Worm (Caenorhabditis elegans): ENCODE data around the gene eif-3.B.

eif-3.B gene

ce11 chrII:14794935-14795454 lies at the start of gene eif-3.B (continued):
- TF ChIP-seq snpc-4 (tag; optimal IDR thresholded peaks at IDR 0.05) (peak; percentile 95), egl-27 (tag; optimal IDR thresholded peaks at IDR 0.05) (peak in 1 of 2 experiments; percentile 26), unc-98 (GFP tag; IDR thresholded peaks at IDR 0.05) (peak; percentile 88), ztf-11 (tag; optimal IDR thresholded peaks at IDR 0.05) (peak in 1 of 2 experiments; percentile 97), fkh-8 (tag; optimal IDR thresholded peaks at IDR 0.05) (peak; percentile 94), sup-37 (GFP tag; optimal IDR thresholded peaks at IDR 0.05) (peak; percentile 88), pag-3 (tag; optimal IDR thresholded peaks at IDR 0.05; ENCODE audit: borderline replicate concordance, insufficient read depth) (no peak), hlh-4 (tag; optimal IDR thresholded peaks at IDR 0.05) (no peak), sptf-1 (tag; optimal IDR thresholded peaks at IDR 0.05) (no peak), C16A3.4 (tag; optimal IDR thresholded peaks at IDR 0.05) (peak; percentile 96), blmp-1 (tag; optimal IDR thresholded peaks at IDR 0.05) (peak; percentile 84), nhr-237 (tag; optimal IDR thresholded peaks at IDR 0.05) (peak; percentile 86), hpl-2 (GFP tag; optimal IDR thresholded peaks at IDR 0.05) (peak; percentile 29), ceh-90 (tag; optimal IDR thresholded peaks at IDR 0.05) (peak; percentile 98), fkh-10 (GFP tag; optimal IDR thresholded peaks at IDR 0.05) (peak; percentile 43), nhr-20 (tag; optimal IDR thresholded peaks at IDR 0.05) (peak; percentile 97), efl-1 (optimal IDR thresholded peaks at IDR 0.05) (peak; percentile 93 to 98), efl-1 (GFP tag; optimal IDR thresholded peaks at IDR 0.05 in 1 of 2) (peak; percentile 98 to 100), snu-23 (GFP tag; optimal IDR thresholded peaks at IDR 0.05) (peak; percentile 98), lin-14 (GFP tag; optimal IDR thresholded peaks at IDR 0.05) (peak; percentile 93), sox-4 (tag; optimal IDR thresholded peaks at IDR 0.05) (peak; percentile 97), aly-2 (tag; optimal IDR thresholded peaks at IDR 0.05) (peak; percentile 87), nhr-77 (tag; optimal IDR thresholded peaks at IDR 0.05) (peak; percentile 98), ztf-4 (tag; optimal IDR thresholded peaks at IDR 0.05) (peak; percentile 86), lin-39 (tag; optimal IDR thresholded peaks at IDR 0.05) (peak; percentile 92), swsn-7 (tag; optimal IDR thresholded peaks at IDR 0.05) (peak; percentile 96), C04F5.9 (tag; optimal IDR thresholded peaks at IDR 0.05) (peak; percentile 95), zip-4 (GFP tag; optimal IDR thresholded peaks at IDR 0.05) (peak; percentile 79), xbp-1 (tag; optimal IDR thresholded peaks at IDR 0.05) (peak; percentile 95), unc-30 (tag; optimal IDR thresholded peaks at IDR 0.05) (no peak), nhr-28 (tag; optimal IDR thresholded peaks at IDR 0.05) (peak; percentile 26), isw-1 (GFP tag; IDR thresholded peaks at IDR 0.05) (peak; percentile 96), fkh-4 (tag; optimal IDR thresholded peaks at IDR 0.05; ENCODE audit: borderline replicate concordance) (peak; percentile 99)

DNA sequence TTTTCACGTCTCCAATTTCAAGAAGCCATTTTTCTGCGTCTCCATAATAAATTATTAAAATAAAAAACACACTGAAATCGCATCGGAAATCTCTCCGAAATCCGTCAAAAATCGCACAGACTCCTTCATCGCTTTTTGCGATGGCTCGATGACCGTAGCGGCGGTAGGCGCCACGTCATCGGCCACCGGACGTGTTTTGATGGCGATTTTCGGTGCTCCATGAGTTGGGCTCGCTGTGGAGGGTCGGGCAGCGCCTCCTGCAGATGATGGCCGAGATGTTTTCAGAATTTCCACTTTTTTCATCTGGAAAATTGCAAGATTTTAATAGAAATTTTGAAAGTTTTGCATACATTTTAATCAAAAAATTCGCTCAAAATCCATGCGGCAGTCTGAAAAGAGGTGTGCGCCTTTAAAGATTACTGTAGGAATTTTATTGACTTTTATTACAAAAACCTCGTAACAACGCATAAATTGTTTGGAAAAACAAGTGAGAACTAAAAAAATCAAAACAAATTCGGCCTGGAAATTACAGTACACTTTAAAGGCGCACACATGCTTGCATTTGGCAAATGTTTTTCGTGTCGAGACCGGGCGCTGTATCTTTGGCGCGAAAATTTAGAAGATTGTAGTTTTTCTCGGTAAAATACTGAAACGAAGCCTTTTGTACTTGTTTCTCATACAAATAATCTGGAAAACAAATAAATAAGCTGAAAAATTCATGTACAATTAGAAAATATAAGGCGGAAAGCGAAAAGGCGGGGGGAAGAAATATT lies 42.8 kb upstream of the eif-3.B start, which contains the start of gene smg-9:
smg-9 (minus strand) TSS at position 663 of the 773 bp plus-strand sequence.
- TF ChIP-seq alr-1 (tag; optimal IDR thresholded peaks at IDR 0.05; ENCODE audit: borderline replicate concordance) (no peak), nhr-71 (tag; optimal IDR thresholded peaks at IDR 0.05) (no peak), efl-1 (optimal IDR thresholded peaks at IDR 0.05) (no peak), efl-1 (GFP tag; optimal IDR thresholded peaks at IDR 0.05 in 1 of 2) (peak in 1 of 2 experiments; percentile 46)

DNA sequence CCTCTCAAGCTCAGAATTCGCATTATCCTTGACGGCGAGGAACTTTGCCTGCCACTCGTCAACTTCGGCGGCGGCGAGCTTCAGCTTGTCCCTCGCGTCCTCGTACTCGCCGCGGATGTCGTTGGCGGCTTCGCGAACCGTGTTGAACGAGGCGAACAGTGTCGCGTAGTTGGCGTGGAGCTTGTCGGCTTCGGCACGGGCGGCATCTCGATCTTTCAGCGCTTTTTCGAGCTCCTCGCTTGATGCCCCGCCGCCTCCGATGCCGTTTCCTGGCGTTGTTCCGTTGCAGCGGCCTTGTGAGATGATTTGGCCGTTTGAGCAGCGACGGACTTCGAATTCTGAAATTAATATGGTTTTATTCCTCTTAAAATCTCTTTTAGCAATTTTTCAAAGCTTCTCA lies 42.0 kb upstream of the eif-3.B start:
- TF ChIP-seq mef-2 (tag; optimal IDR thresholded peaks at IDR 0.05) (no peak), pqm-1 (tag; optimal IDR thresholded peaks at IDR 0.05) (no peak), blmp-1 (tag; optimal IDR thresholded peaks at IDR 0.05) (no peak), sox-4 (tag; optimal IDR thresholded peaks at IDR 0.05) (no peak), efl-3 (GFP tag; optimal IDR thresholded peaks at IDR 0.05) (no peak), snpc-4 (tag; optimal IDR thresholded peaks at IDR 0.05) (no peak), ztf-4 (tag; optimal IDR thresholded peaks at IDR 0.05) (no peak), nhr-237 (tag; optimal IDR thresholded peaks at IDR 0.05) (no peak), fos-1 (tag; optimal IDR thresholded peaks at IDR 0.05) (no peak), nhr-90 (tag; optimal IDR thresholded peaks at IDR 0.05; ENCODE audit: poor library complexity) (no peak), mep-1 (tag; optimal IDR thresholded peaks at IDR 0.05) (no peak), unc-130 (tag; optimal IDR thresholded peaks at IDR 0.05) (no peak), nhr-19 (GFP tag; conservative IDR thresholded peaks at IDR 0.05) (no peak), ama-1 (optimal IDR thresholded peaks at IDR 0.05) (no peak), nhr-11 (tag; optimal IDR thresholded peaks at IDR 0.05) (no peak), hlh-4 (tag; optimal IDR thresholded peaks at IDR 0.05) (no peak), egl-27 (tag; optimal IDR thresholded peaks at IDR 0.05) (no peak), nhr-84 (tag; optimal IDR thresholded peaks at IDR 0.05) (no peak), nhr-47 (tag; optimal IDR thresholded peaks at IDR 0.05) (no peak), swsn-7 (tag; optimal IDR thresholded peaks at IDR 0.05) (no peak)
